Fruit fly (Drosophila melanogaster) whole organism, embryonic: ENCODE measurements around the gene CG13131.

ENCODE experiments used
- Atf3 ChIP-seq: fragments of 200-800 bp; sonication (Bioruptor generic); optimal IDR thresholded peaks from 3 replicates; lab custom pipeline; 2016; ENCODE audit warnings: missing biosample characterization, missing genetic modification characterization
- Bteb2 ChIP-seq: fragments of 200-800 bp; sonication (Bioruptor generic); optimal IDR thresholded peaks from 2 replicates; lab custom pipeline; 2016; ENCODE audit warnings: missing biosample characterization, missing genetic modification characterization
- CG10431 ChIP-seq: fragments of 200-800 bp; sonication (Bioruptor generic); optimal IDR thresholded peaks from 3 replicates; lab custom pipeline; 2018; ENCODE audit warnings: missing biosample characterization, mild to moderate bottlenecking, missing genetic modification characterization
- CG11560 ChIP-seq: fragments of 200-800 bp; sonication (Bioruptor generic); IDR thresholded peaks from 3 replicates; pipeline ENCODE4 v1.3.6; 2022; ENCODE audit warnings: missing biosample characterization, missing genetic modification characterization
- CG12071 ChIP-seq: fragments of 200-800 bp; sonication (Bioruptor generic); optimal IDR thresholded peaks from 3 replicates; lab custom pipeline; 2018; ENCODE audit warnings: missing biosample characterization, mild to moderate bottlenecking, missing genetic modification characterization
- CG12219 ChIP-seq: fragments of 200-800 bp; sonication (Bioruptor generic); optimal IDR thresholded peaks from 3 replicates; lab custom pipeline; 2018; ENCODE audit warnings: missing biosample characterization, mild to moderate bottlenecking, missing genetic modification characterization
- CG1233 ChIP-seq: fragments of 200-800 bp; sonication (Bioruptor generic); optimal IDR thresholded peaks from 4 replicates; lab custom pipeline; 2018; ENCODE audit warnings: missing biosample characterization, mild to moderate bottlenecking, missing genetic modification characterization
- CG13287 ChIP-seq: fragments of 200-800 bp; sonication (Bioruptor generic); IDR thresholded peaks from 2 replicates; pipeline ENCODE4 v1.3.6; 2022; ENCODE audit warnings: missing biosample characterization, missing genetic modification characterization; ENCODE audit not compliant: partially characterized antibody
- CG1529 ChIP-seq: fragments of 200-800 bp; sonication (Bioruptor generic); optimal IDR thresholded peaks from 3 replicates; lab custom pipeline; 2018; ENCODE audit warnings: missing biosample characterization, missing genetic modification characterization
- CG1792 ChIP-seq: fragments of 200-800 bp; sonication (Bioruptor generic); optimal IDR thresholded peaks from 2 replicates; lab custom pipeline; 2016; ENCODE audit warnings: missing biosample characterization, missing genetic modification characterization
- CG2120 ChIP-seq: fragments of 200-800 bp; sonication (Bioruptor generic); optimal IDR thresholded peaks from 3 replicates; lab custom pipeline; 2016; ENCODE audit warnings: missing biosample characterization, missing genetic modification characterization
- CG2712 ChIP-seq: fragments of 200-800 bp; optimal IDR thresholded peaks from 3 replicates; lab custom pipeline; 2019; ENCODE audit warnings: missing biosample characterization, mild to moderate bottlenecking, missing genetic modification characterization, moderate library complexity
- CG30431 ChIP-seq: fragments of 200-800 bp; sonication (Bioruptor generic); optimal IDR thresholded peaks from 2 replicates; lab custom pipeline; 2017; ENCODE audit warnings: missing biosample characterization, missing genetic modification characterization
- CG34376 ChIP-seq: fragments of 200-800 bp; sonication (Bioruptor generic); optimal IDR thresholded peaks from 2 replicates; lab custom pipeline; 2018; ENCODE audit warnings: missing biosample characterization, mild to moderate bottlenecking, missing genetic modification characterization
- CG34422 ChIP-seq: fragments of 200-800 bp; sonication (Bioruptor generic); IDR thresholded peaks from 3 replicates; pipeline ENCODE4 v1.3.6; 2022; ENCODE audit warnings: missing biosample characterization, missing genetic modification characterization
- CG3726 ChIP-seq: fragments of 200-800 bp; sonication (Bioruptor generic); IDR thresholded peaks from 3 replicates; pipeline ENCODE4, ENCODE4 v1.3.6; 2022; ENCODE audit warnings: missing biosample characterization, missing genetic modification characterization
- CG4730 ChIP-seq: fragments of 200-800 bp; sonication (Bioruptor generic); IDR thresholded peaks from 2 replicates; pipeline ENCODE4 v1.3.6; 2022; ENCODE audit warnings: missing biosample characterization, missing genetic modification characterization
- CG6854 ChIP-seq: fragments of 200-800 bp; sonication (Bioruptor generic); optimal IDR thresholded peaks from 3 replicates; lab custom pipeline; 2017; ENCODE audit warnings: missing biosample characterization, mild to moderate bottlenecking, missing genetic modification characterization
- CG7357 ChIP-seq: fragments of 200-800 bp; sonication (Bioruptor generic); IDR thresholded peaks from 3 replicates; pipeline ENCODE4 v1.3.6; 2022; ENCODE audit warnings: missing biosample characterization, missing genetic modification characterization
- CG7928 ChIP-seq: fragments of 200-800 bp; sonication (Bioruptor generic); optimal IDR thresholded peaks from 2 replicates; lab custom pipeline; 2017; ENCODE audit warnings: missing biosample characterization, mild to moderate bottlenecking, missing genetic modification characterization
- CG9797 ChIP-seq: fragments of 200-800 bp; sonication (Bioruptor generic); optimal IDR thresholded peaks from 3 replicates; lab custom pipeline; 2018; ENCODE audit warnings: missing biosample characterization, mild to moderate bottlenecking, missing genetic modification characterization
- Camta ChIP-seq: fragments of 200-800 bp; sonication (Bioruptor generic); optimal IDR thresholded peaks from 2 replicates; lab custom pipeline; 2016; ENCODE audit warnings: missing biosample characterization, missing genetic modification characterization
- D19B ChIP-seq: fragments of 200-800 bp; sonication (Bioruptor generic); optimal IDR thresholded peaks from 2 replicates; lab custom pipeline; 2017; ENCODE audit warnings: missing biosample characterization, mild to moderate bottlenecking, missing genetic modification characterization
- ERR ChIP-seq: fragments of 200-800 bp; sonication (Bioruptor generic); optimal IDR thresholded peaks from 2 replicates; lab custom pipeline; 2016; ENCODE audit warnings: missing biosample characterization, missing genetic modification characterization
- Fer2 ChIP-seq: fragments of 200-800 bp; sonication (Bioruptor generic); optimal IDR thresholded peaks from 2 replicates; lab custom pipeline; 2018; ENCODE audit warnings: missing biosample characterization, mild to moderate bottlenecking, missing genetic modification characterization, moderate library complexity
- H15 ChIP-seq: fragments of 200-800 bp; sonication (Bioruptor generic); IDR thresholded peaks from 3 replicates; pipeline ENCODE4 v1.3.6; 2022; ENCODE audit warnings: missing biosample characterization, missing genetic modification characterization
- Hr3 ChIP-seq: fragments of 200-800 bp; sonication (Bioruptor generic); optimal IDR thresholded peaks from 3 replicates; lab custom pipeline; 2016; ENCODE audit warnings: missing biosample characterization, missing genetic modification characterization
- Lhr ChIP-seq: fragments of 200-800 bp; sonication (Bioruptor generic); optimal IDR thresholded peaks from 3 replicates; lab custom pipeline; 2017; ENCODE audit warnings: mild to moderate bottlenecking, missing biosample characterization, missing genetic modification reagents, missing genetic modification characterization
- Mes4 ChIP-seq: fragments of 200-800 bp; sonication (Bioruptor generic); optimal IDR thresholded peaks from 2 replicates; lab custom pipeline; 2016; ENCODE audit warnings: missing biosample characterization, missing genetic modification characterization
- Taf1 ChIP-seq: fragments of 200-800 bp; sonication (Bioruptor generic); IDR thresholded peaks from 2 replicates; pipeline ENCODE4 v1.3.6; 2022; ENCODE audit warnings: missing biosample characterization, missing genetic modification characterization
- Xrp1 ChIP-seq: fragments of 200-800 bp; sonication (Bioruptor generic); IDR thresholded peaks from 2 replicates; pipeline ENCODE4 v1.3.6; 2022; ENCODE audit warnings: missing biosample characterization, missing genetic modification characterization
- br ChIP-seq: fragments of >200 bp; optimal IDR thresholded peaks from 2 replicates; lab custom pipeline; 2017
- cad ChIP-seq: fragments of >200 bp; optimal IDR thresholded peaks from 2 replicates; lab custom pipeline; 2017; ENCODE audit warnings: missing biosample characterization, missing genetic modification characterization
- dmrt99B ChIP-seq: fragments of 200-800 bp; sonication (Bioruptor generic); optimal IDR thresholded peaks from 2 replicates; lab custom pipeline; 2018; ENCODE audit warnings: missing biosample characterization, mild to moderate bottlenecking, missing genetic modification characterization, moderate library complexity
- emc ChIP-seq: fragments of 200-800 bp; sonication (Bioruptor generic); optimal IDR thresholded peaks from 2 replicates; lab custom pipeline; 2016; ENCODE audit warnings: missing biosample characterization, missing genetic modification characterization
- gcm ChIP-seq: fragments of 200-800 bp; sonication (Bioruptor generic); optimal IDR thresholded peaks from 2 replicates; lab custom pipeline; 2019; ENCODE audit warnings: missing biosample characterization, mild to moderate bottlenecking, missing genetic modification characterization, moderate library complexity
- gem ChIP-seq: fragments of 200-800 bp; sonication (Bioruptor generic); optimal IDR thresholded peaks from 2 replicates; lab custom pipeline; 2019; ENCODE audit warnings: missing biosample characterization, mild to moderate bottlenecking, missing genetic modification characterization, moderate library complexity
- gfzf ChIP-seq: fragments of 200-800 bp; sonication (Bioruptor generic); optimal IDR thresholded peaks from 2 replicates; lab custom pipeline; 2016; ENCODE audit warnings: missing biosample characterization, mild to moderate bottlenecking, missing genetic modification characterization, moderate library complexity
- lola ChIP-seq, 3 experiments: fragments of >200 bp in 2 of 3; fragments of 200-800 bp in 1 of 3; sonication (Bioruptor generic) in 1 of 3; optimal IDR thresholded peaks; 2 replicates each; lab custom pipeline; 2017 to 2019; ENCODE audit warnings: missing biosample characterization in 3 of 3, missing genetic modification characterization in 3 of 3, mild to moderate bottlenecking in 1 of 3, moderate library complexity in 1 of 3
- nau ChIP-seq: fragments of 200-800 bp; sonication (Bioruptor generic); optimal IDR thresholded peaks from 3 replicates; lab custom pipeline; 2017; ENCODE audit warnings: missing biosample characterization, mild to moderate bottlenecking, missing genetic modification characterization, missing genetic modification reagents
- onecut ChIP-seq: fragments of 200-800 bp; sonication (Bioruptor generic); IDR thresholded peaks from 2 replicates; pipeline ENCODE4 v1.3.6; 2022; ENCODE audit warnings: missing biosample characterization, missing genetic modification characterization
- pita ChIP-seq: fragments of 200-800 bp; sonication (Bioruptor generic); optimal IDR thresholded peaks from 2 replicates; lab custom pipeline; 2017; ENCODE audit warnings: missing biosample characterization, mild to moderate bottlenecking, missing genetic modification characterization
- prd ChIP-seq, 3 experiments: fragments of >200 bp in 2 of 3; fragments of 200-800 bp in 1 of 3; sonication (Bioruptor generic) in 1 of 3; optimal IDR thresholded peaks in 2 of 3; IDR thresholded peaks in 1 of 3; 2 replicates in 2 of 3; 3 replicates in 1 of 3; pipeline versions ENCODE4 v1.3.6 to Lab custom; 2017 to 2022; ENCODE audit warnings: missing biosample characterization in 1 of 3, missing genetic modification characterization in 1 of 3
- run ChIP-seq: fragments of 200-800 bp; sonication (Bioruptor generic); optimal IDR thresholded peaks from 3 replicates; lab custom pipeline; 2018; ENCODE audit warnings: missing biosample characterization, mild to moderate bottlenecking, missing genetic modification characterization
- salm ChIP-seq: fragments of 200-800 bp; sonication (Bioruptor generic); optimal IDR thresholded peaks from 2 replicates; lab custom pipeline; 2018; ENCODE audit warnings: missing biosample characterization, mild to moderate bottlenecking, missing genetic modification characterization
- schlank ChIP-seq: fragments of 200-800 bp; sonication (Bioruptor generic); optimal IDR thresholded peaks from 2 replicates; lab custom pipeline; 2018; ENCODE audit warnings: missing biosample characterization, mild to moderate bottlenecking, missing genetic modification characterization
- sug ChIP-seq: fragments of 200-800 bp; optimal IDR thresholded peaks from 2 replicates; lab custom pipeline; 2019; ENCODE audit warnings: missing biosample characterization, mild to moderate bottlenecking, missing genetic modification characterization, moderate library complexity
- tin ChIP-seq: fragments of 200-800 bp; sonication (Bioruptor generic); optimal IDR thresholded peaks from 3 replicates; lab custom pipeline; 2016; ENCODE audit warnings: missing biosample characterization, missing genetic modification characterization
- zfh1 ChIP-seq: fragments of 200-800 bp; sonication (Bioruptor generic); IDR thresholded peaks from 3 replicates; pipeline ENCODE4 v1.3.6; 2022; ENCODE audit warnings: missing biosample characterization, missing genetic modification characterization

Gene CG13131

DNA sequence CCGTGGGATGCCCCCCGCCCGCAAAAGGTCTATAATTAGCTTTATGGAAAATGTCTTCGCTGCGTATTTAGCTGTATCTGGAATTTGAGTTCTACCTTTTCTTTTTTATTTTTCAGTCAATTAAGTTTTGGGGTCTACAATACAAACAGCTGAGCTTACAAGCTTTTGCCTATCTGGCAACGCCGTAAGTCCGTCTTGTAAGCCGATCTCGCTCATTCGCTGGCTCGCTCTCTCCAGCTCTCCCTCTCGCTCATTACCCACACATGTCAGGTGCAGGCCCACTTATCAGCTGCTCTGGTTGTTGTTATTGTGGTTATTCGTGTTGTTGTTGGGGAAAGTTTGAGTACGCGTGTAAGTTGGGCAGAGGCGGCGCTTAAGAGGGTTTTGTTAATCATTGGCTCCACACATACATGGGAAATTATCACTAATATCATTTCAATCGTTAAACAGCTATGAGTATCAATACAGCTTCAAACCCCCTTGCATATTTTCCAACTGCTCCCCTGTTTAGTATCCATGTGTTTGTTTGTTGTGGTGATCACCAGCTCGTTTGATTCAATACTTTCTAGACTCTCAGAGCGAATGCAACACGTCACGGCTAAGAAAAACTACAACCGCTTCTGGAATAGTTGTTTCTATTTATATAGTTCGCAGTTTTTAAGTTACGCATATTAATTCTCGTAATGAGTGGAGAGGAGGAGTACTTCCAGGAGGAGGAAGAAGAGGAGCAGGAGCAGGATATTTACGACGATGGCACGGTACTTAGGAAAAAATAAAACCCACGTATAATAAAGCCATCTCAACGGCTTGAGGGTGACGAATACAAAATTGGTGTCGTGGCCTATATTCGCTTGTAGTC, 7.2 kb downstream of the CG13131 start (continued):
- peak; percentile 96 for TF ChIP-seq CG34376 (GFP tag; lab: Kevin White, UChicago)
- peak; percentile 97 for TF ChIP-seq CG12219 (GFP tag; lab: Kevin White, UChicago)
- peak; percentile 91 for TF ChIP-seq D19B (GFP tag; lab: Kevin White, UChicago)
- peak; percentile 95 for TF ChIP-seq Hr3 (GFP tag; lab: Kevin White, UChicago)
- TF ChIP-seq dmrt99B: peak; percentile 96
- peak; percentile 89 for TF ChIP-seq salm (tag; lab: Kevin White, UChicago)
- TF ChIP-seq CG13287 (GFP tag; lab: Robert Waterston, UW): peak; percentile 27; the same call in 1 of the 2 replicates
- TF ChIP-seq emc (GFP tag; lab: Kevin White, UChicago): peak; percentile 96
- TF ChIP-seq CG34422 (GFP tag; lab: Robert Waterston, UW): peak; percentile 99
- no peak for TF ChIP-seq br (lab: Kevin White, UChicago)
- TF ChIP-seq CG1529 (GFP tag; lab: Kevin White, UChicago): peak; percentile 94
- peak; percentile 89 for TF ChIP-seq CG11560 (tag; lab: Robert Waterston, UW)
- peak; percentile 91 for TF ChIP-seq CG7357 (GFP tag; lab: Robert Waterston, UW)
- TF ChIP-seq CG2712: peak; percentile 95
- TF ChIP-seq lola (GFP tag; optimal IDR thresholded peaks at IDR 0.05; lab: Kevin White, UChicago): peak in 1 of 3 experiments; percentile 90
- peak; percentile 16 for TF ChIP-seq gfzf
- TF ChIP-seq CG7928 (GFP tag; lab: Kevin White, UChicago): peak; percentile 77
- TF ChIP-seq CG4730 (GFP tag; lab: Robert Waterston, UW): peak; percentile 96
- TF ChIP-seq gcm: peak; percentile 94
- peak; percentile 97 for TF ChIP-seq ERR (GFP tag; lab: Kevin White, UChicago)
- TF ChIP-seq run (tag; lab: Kevin White, UChicago): peak; percentile 89
- peak; percentile 96 for TF ChIP-seq Camta (GFP tag; lab: Kevin White, UChicago)
- TF ChIP-seq schlank (tag; lab: Kevin White, UChicago): peak; percentile 98
- peak; percentile 97 for TF ChIP-seq CG12071 (GFP tag; lab: Kevin White, UChicago)
- TF ChIP-seq CG9797 (GFP tag; lab: Kevin White, UChicago): peak; percentile 27
- peak; percentile 95 for TF ChIP-seq onecut (GFP tag; lab: Robert Waterston, UW)
- no peak for TF ChIP-seq prd (optimal IDR thresholded peaks at IDR 0.05; lab: Kevin White, UChicago)
- TF ChIP-seq prd (GFP tag; IDR thresholded peaks at IDR 0.05; lab: Robert Waterston, UW): peak; percentile 98
- TF ChIP-seq gem (tag; lab: Kevin White, UChicago): peak; percentile 97
- TF ChIP-seq pita: no peak
- TF ChIP-seq cad (GFP tag; lab: Kevin White, UChicago): no peak
- TF ChIP-seq CG2120 (GFP tag; lab: Kevin White, UChicago): peak; percentile 99
- TF ChIP-seq Taf1 (GFP tag; lab: Robert Waterston, UW): peak; percentile 97
- TF ChIP-seq CG30431 (GFP tag; lab: Kevin White, UChicago): peak; percentile 96
- peak; percentile 94 for TF ChIP-seq Fer2 (tag; lab: Kevin White, UChicago)
- peak; percentile 91 for TF ChIP-seq CG6854 (GFP tag; lab: Kevin White, UChicago)
- TF ChIP-seq CG1792 (GFP tag; lab: Kevin White, UChicago): peak; percentile 97
- peak; percentile 98 for TF ChIP-seq zfh1 (GFP tag; lab: Robert Waterston, UW)
- TF ChIP-seq Atf3 (GFP tag; lab: Kevin White, UChicago): peak; percentile 96
- TF ChIP-seq tin: peak; percentile 97
- TF ChIP-seq CG1233 (GFP tag; lab: Kevin White, UChicago): peak; percentile 95
- peak; percentile 92 for TF ChIP-seq nau (GFP tag; lab: Kevin White, UChicago)
- peak; percentile 89; the same call in 2 of the 3 replicates for TF ChIP-seq CG3726
- TF ChIP-seq CG10431 (GFP tag; lab: Kevin White, UChicago): peak; percentile 99
- TF ChIP-seq Bteb2 (GFP tag; lab: Kevin White, UChicago): peak; percentile 95
- TF ChIP-seq Mes4: peak; percentile 95
- TF ChIP-seq Xrp1: peak; percentile 98
- TF ChIP-seq Lhr (GFP tag; lab: Kevin White, UChicago): peak; percentile 79
- TF ChIP-seq H15 (GFP tag; lab: Robert Waterston, UW): peak; percentile 97
- TF ChIP-seq sug: peak; percentile 94
